Fruit fly (Drosophila melanogaster) whole organism, embryonic: ENCODE measurements around the gene Eig71Ej.

Source experiments
- CG10147 ChIP-seq: fragments of 200-800 bp; sonication (Bioruptor generic); optimal IDR thresholded peaks from 2 replicates; lab custom pipeline; 2019; ENCODE audit warnings: missing biosample characterization, mild to moderate bottlenecking, missing genetic modification characterization, moderate library complexity
- CG10979 ChIP-seq: fragments of 200-800 bp; sonication (Bioruptor generic); optimal IDR thresholded peaks from 2 replicates; lab custom pipeline; 2018; ENCODE audit warnings: missing biosample characterization, mild to moderate bottlenecking, missing genetic modification characterization, moderate library complexity
- CG11504 ChIP-seq: fragments of 200-800 bp; sonication (Bioruptor generic); optimal IDR thresholded peaks from 3 replicates; lab custom pipeline; 2019; ENCODE audit warnings: missing biosample characterization, mild to moderate bottlenecking, missing genetic modification characterization, moderate library complexity
- CG12071 ChIP-seq: fragments of 200-800 bp; sonication (Bioruptor generic); optimal IDR thresholded peaks from 3 replicates; lab custom pipeline; 2018; ENCODE audit warnings: missing biosample characterization, mild to moderate bottlenecking, missing genetic modification characterization
- CG12155 ChIP-seq: fragments of 200-800 bp; sonication (Bioruptor generic); optimal IDR thresholded peaks from 3 replicates; lab custom pipeline; 2016; ENCODE audit warnings: missing biosample characterization, missing genetic modification characterization
- CG12744 ChIP-seq: fragments of 200-800 bp; sonication (Bioruptor generic); optimal IDR thresholded peaks from 2 replicates; lab custom pipeline; 2016; ENCODE audit warnings: missing biosample characterization, missing genetic modification characterization
- CG13287 ChIP-seq: fragments of 200-800 bp; sonication (Bioruptor generic); IDR thresholded peaks from 2 replicates; pipeline ENCODE4 v1.3.6; 2022; ENCODE audit warnings: missing biosample characterization, missing genetic modification characterization; ENCODE audit not compliant: partially characterized antibody
- CG14050 ChIP-seq: fragments of 200-800 bp; sonication (Bioruptor generic); IDR thresholded peaks from 3 replicates; pipeline ENCODE4 v1.3.6; 2022; ENCODE audit warnings: missing biosample characterization, missing genetic modification characterization
- CG14860 ChIP-seq: fragments of 200-800 bp; sonication (Bioruptor generic); IDR thresholded peaks from 3 replicates; pipeline ENCODE4 v1.3.6; 2022; ENCODE audit warnings: missing biosample characterization, missing genetic modification characterization; ENCODE audit not compliant: partially characterized antibody
- CG1529 ChIP-seq: fragments of 200-800 bp; sonication (Bioruptor generic); optimal IDR thresholded peaks from 3 replicates; lab custom pipeline; 2018; ENCODE audit warnings: missing biosample characterization, missing genetic modification characterization
- CG16779 ChIP-seq: fragments of 200-800 bp; sonication (Bioruptor generic); IDR thresholded peaks from 2 replicates; pipeline ENCODE4 v1.3.6; 2022; ENCODE audit warnings: missing biosample characterization, missing genetic modification characterization
- CG17568 ChIP-seq: fragments of 200-800 bp; sonication (Bioruptor generic); optimal IDR thresholded peaks from 2 replicates; lab custom pipeline; 2018; ENCODE audit warnings: missing biosample characterization, mild to moderate bottlenecking, missing genetic modification characterization, moderate library complexity
- CG17829 ChIP-seq: fragments of 200-800 bp; optimal IDR thresholded peaks from 2 replicates; lab custom pipeline; 2019; ENCODE audit warnings: missing biosample characterization, mild to moderate bottlenecking, missing genetic modification characterization, moderate library complexity
- CG2889 ChIP-seq: fragments of 200-800 bp; sonication (Bioruptor generic); IDR thresholded peaks from 3 replicates; pipeline ENCODE4 v1.3.6; 2022; ENCODE audit warnings: missing biosample characterization, missing genetic modification characterization
- CG32772 ChIP-seq: fragments of 200-800 bp; sonication (Bioruptor generic); IDR thresholded peaks from 2 replicates; pipeline ENCODE4 v1.3.6; 2022; ENCODE audit warnings: missing biosample characterization, missing genetic modification characterization
- CG34376 ChIP-seq: fragments of 200-800 bp; sonication (Bioruptor generic); optimal IDR thresholded peaks from 2 replicates; lab custom pipeline; 2018; ENCODE audit warnings: missing biosample characterization, mild to moderate bottlenecking, missing genetic modification characterization
- CG7271 ChIP-seq: fragments of 200-800 bp; sonication (Bioruptor generic); optimal IDR thresholded peaks from 2 replicates; lab custom pipeline; 2018; ENCODE audit warnings: missing biosample characterization, mild to moderate bottlenecking, missing genetic modification characterization, moderate library complexity
- CG7745 ChIP-seq: fragments of 200-800 bp; sonication (Bioruptor generic); optimal IDR thresholded peaks from 2 replicates; lab custom pipeline; 2018; ENCODE audit warnings: missing biosample characterization, mild to moderate bottlenecking, missing genetic modification characterization, moderate library complexity
- CG7839 ChIP-seq: fragments of 200-800 bp; sonication (Bioruptor generic); optimal IDR thresholded peaks from 3 replicates; lab custom pipeline; 2018; ENCODE audit warnings: missing biosample characterization, mild to moderate bottlenecking, missing genetic modification characterization, moderate library complexity
- CG7963 ChIP-seq: fragments of 200-800 bp; sonication (Bioruptor generic); IDR thresholded peaks from 3 replicates; pipeline ENCODE4 v1.3.6; 2022; ENCODE audit warnings: missing biosample characterization, missing genetic modification characterization; ENCODE audit not compliant: partially characterized antibody
- CG8388 ChIP-seq: fragments of 200-800 bp; sonication (Bioruptor generic); optimal IDR thresholded peaks from 2 replicates; lab custom pipeline; 2019; ENCODE audit warnings: missing biosample characterization, mild to moderate bottlenecking, missing genetic modification characterization, moderate library complexity
- CG9727 ChIP-seq: fragments of 200-800 bp; sonication (Bioruptor generic); optimal IDR thresholded peaks from 3 replicates; lab custom pipeline; 2017; ENCODE audit warnings: missing biosample characterization, mild to moderate bottlenecking, missing genetic modification characterization
- Camta ChIP-seq: fragments of 200-800 bp; sonication (Bioruptor generic); optimal IDR thresholded peaks from 2 replicates; lab custom pipeline; 2016; ENCODE audit warnings: missing biosample characterization, missing genetic modification characterization
- Dad ChIP-seq: fragments of 200-800 bp; sonication (Bioruptor generic); optimal IDR thresholded peaks from 3 replicates; lab custom pipeline; 2016; ENCODE audit warnings: missing biosample characterization, missing genetic modification characterization
- Fer1 ChIP-seq: fragments of 200-800 bp; sonication (Bioruptor generic); optimal IDR thresholded peaks from 2 replicates; lab custom pipeline; 2017; ENCODE audit warnings: missing biosample characterization, mild to moderate bottlenecking, missing genetic modification characterization
- Fer2 ChIP-seq: fragments of 200-800 bp; sonication (Bioruptor generic); optimal IDR thresholded peaks from 2 replicates; lab custom pipeline; 2018; ENCODE audit warnings: missing biosample characterization, mild to moderate bottlenecking, missing genetic modification characterization, moderate library complexity
- H15 ChIP-seq: fragments of 200-800 bp; sonication (Bioruptor generic); IDR thresholded peaks from 3 replicates; pipeline ENCODE4 v1.3.6; 2022; ENCODE audit warnings: missing biosample characterization, missing genetic modification characterization
- Hand ChIP-seq: fragments of 200-800 bp; sonication (Bioruptor generic); optimal IDR thresholded peaks from 2 replicates; lab custom pipeline; 2017; ENCODE audit warnings: mild to moderate bottlenecking, missing biosample characterization, missing genetic modification reagents, missing genetic modification characterization
- Hmx ChIP-seq: fragments of 200-800 bp; sonication (Bioruptor generic); optimal IDR thresholded peaks from 2 replicates; lab custom pipeline; 2016; ENCODE audit warnings: missing biosample characterization, missing genetic modification characterization
- Hr78 ChIP-seq, 2 experiments: fragments of 200-800 bp in 1 of 2; fragments of >200 bp in 1 of 2; sonication (Bioruptor generic) in 1 of 2; optimal IDR thresholded peaks; 2 replicates each; lab custom pipeline; 2017 to 2019; ENCODE audit warnings: missing biosample characterization in 2 of 2, missing genetic modification characterization in 2 of 2, mild to moderate bottlenecking in 1 of 2, moderate library complexity in 1 of 2
- Lpt ChIP-seq: fragments of >200 bp; optimal IDR thresholded peaks from 2 replicates; lab custom pipeline; 2018; ENCODE audit warnings: missing biosample characterization, missing genetic modification characterization
- MESR4 ChIP-seq: fragments of 200-800 bp; sonication (Bioruptor generic); optimal IDR thresholded peaks from 2 replicates; lab custom pipeline; 2018; ENCODE audit warnings: missing biosample characterization, mild to moderate bottlenecking, missing genetic modification characterization, moderate library complexity
- Mad ChIP-seq: fragments of 200-800 bp; sonication (Bioruptor generic); optimal IDR thresholded peaks from 2 replicates; lab custom pipeline; 2016; ENCODE audit warnings: missing biosample characterization, missing genetic modification characterization
- Poxn ChIP-seq: fragments of 200-800 bp; sonication (Bioruptor generic); IDR thresholded peaks from 2 replicates; pipeline ENCODE4 v1.3.6; 2022; ENCODE audit warnings: missing biosample characterization, missing genetic modification characterization
- ase ChIP-seq: fragments of 200-800 bp; sonication (Bioruptor generic); IDR thresholded peaks from 3 replicates; pipeline ENCODE4 v1.3.6; 2022; ENCODE audit warnings: missing biosample characterization, missing genetic modification characterization
- en ChIP-seq: fragments of 200-800 bp; sonication (Bioruptor generic); optimal IDR thresholded peaks from 2 replicates; lab custom pipeline; 2016; ENCODE audit warnings: missing biosample characterization, missing genetic modification characterization
- ftz-f1 ChIP-seq: fragments of 200-800 bp; sonication (Bioruptor generic); optimal IDR thresholded peaks from 2 replicates; lab custom pipeline; 2016; ENCODE audit warnings: missing biosample characterization, missing genetic modification characterization
- luna ChIP-seq: fragments of 200-800 bp; sonication (Bioruptor generic); optimal IDR thresholded peaks from 2 replicates; lab custom pipeline; 2016; ENCODE audit warnings: missing biosample characterization, missing genetic modification characterization
- maf-S ChIP-seq: fragments of 200-800 bp; sonication (Bioruptor generic); optimal IDR thresholded peaks from 2 replicates; lab custom pipeline; 2016; ENCODE audit warnings: missing biosample characterization, missing genetic modification characterization
- nau ChIP-seq: fragments of 200-800 bp; sonication (Bioruptor generic); optimal IDR thresholded peaks from 3 replicates; lab custom pipeline; 2017; ENCODE audit warnings: missing biosample characterization, mild to moderate bottlenecking, missing genetic modification characterization, missing genetic modification reagents
- pfk ChIP-seq: fragments of 200-800 bp; sonication (Bioruptor generic); optimal IDR thresholded peaks from 2 replicates; lab custom pipeline; 2018; ENCODE audit warnings: missing biosample characterization, mild to moderate bottlenecking, missing genetic modification characterization, moderate library complexity
- pita ChIP-seq: fragments of 200-800 bp; sonication (Bioruptor generic); optimal IDR thresholded peaks from 2 replicates; lab custom pipeline; 2017; ENCODE audit warnings: missing biosample characterization, mild to moderate bottlenecking, missing genetic modification characterization
- pum ChIP-seq: fragments of 200-800 bp; sonication (Bioruptor generic); optimal IDR thresholded peaks from 2 replicates; lab custom pipeline; 2016; ENCODE audit warnings: missing biosample characterization, missing genetic modification characterization
- ro ChIP-seq: fragments of 200-800 bp; sonication (Bioruptor generic); IDR thresholded peaks from 2 replicates; pipeline ENCODE4 v1.3.6; 2022; ENCODE audit warnings: missing biosample characterization, missing genetic modification characterization
- schlank ChIP-seq: fragments of 200-800 bp; sonication (Bioruptor generic); optimal IDR thresholded peaks from 2 replicates; lab custom pipeline; 2018; ENCODE audit warnings: missing biosample characterization, mild to moderate bottlenecking, missing genetic modification characterization
- sim ChIP-seq: fragments of 200-800 bp; sonication (Bioruptor generic); IDR thresholded peaks from 2 replicates; pipeline ENCODE4 v1.3.6; 2022; ENCODE audit warnings: missing biosample characterization, missing genetic modification characterization
- slbo ChIP-seq: fragments of 200-800 bp; sonication (Bioruptor generic); IDR thresholded peaks from 2 replicates; pipeline ENCODE4 v1.3.6; 2022; ENCODE audit warnings: missing biosample characterization, missing genetic modification characterization
- wdn ChIP-seq: fragments of 200-800 bp; sonication (Bioruptor generic); IDR thresholded peaks from 2 replicates; pipeline ENCODE4 v1.3.6; 2022; ENCODE audit warnings: missing biosample characterization, missing genetic modification characterization
- zfh2 ChIP-seq: fragments of 200-800 bp; sonication (Bioruptor generic); optimal IDR thresholded peaks from 2 replicates; lab custom pipeline; 2016; ENCODE audit warnings: missing biosample characterization, missing genetic modification characterization

Eig71Ej gene

DNA sequence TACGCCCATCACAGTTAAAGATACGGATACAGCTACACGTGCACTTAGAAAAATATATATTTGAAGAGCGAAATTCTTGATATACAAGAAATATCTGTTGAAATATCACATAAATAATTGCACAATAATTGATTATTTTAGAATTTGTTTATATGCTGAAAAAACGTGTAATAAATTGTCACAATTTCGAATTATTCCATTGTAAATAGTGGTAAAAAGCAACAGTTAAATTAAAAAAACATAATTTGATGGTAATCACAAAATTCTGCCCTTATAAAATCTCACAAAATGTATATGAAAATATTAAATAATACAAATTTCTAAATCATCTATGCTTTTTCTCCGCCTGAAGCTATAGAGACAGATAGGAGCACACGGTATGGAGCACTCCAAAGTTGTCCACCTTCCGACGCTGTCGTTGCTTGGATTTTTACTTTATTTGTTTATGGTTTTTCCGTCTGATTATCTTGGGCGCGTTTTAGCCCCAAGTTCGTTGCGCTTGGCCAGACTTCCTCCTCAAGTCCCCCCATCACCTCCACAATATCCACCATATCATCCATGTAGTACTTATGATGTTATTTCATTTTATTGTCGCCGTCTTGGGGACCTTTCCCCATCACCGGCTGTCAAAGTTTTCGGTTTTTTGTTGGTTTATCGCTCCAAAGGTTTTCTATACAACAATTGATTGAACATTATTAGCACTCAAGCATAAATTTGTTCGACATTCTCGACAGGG is 43.6 kb upstream of the Eig71Ej start (continued):
- TF ChIP-seq H15 (GFP tag; lab: Robert Waterston, UW) (0 out of 3 replicates have a peak, but pooled peaks have one; percentile 15), Hr78 (GFP tag; optimal IDR thresholded peaks at IDR 0.05; lab: Kevin White, UChicago) (peak in 1 of 2 experiments; percentile 38), CG7271 (tag; lab: Kevin White, UChicago) (no peak), CG13287 (no peak), Camta (GFP tag; lab: Kevin White, UChicago) (no peak), CG1529 (GFP tag; lab: Kevin White, UChicago) (peak; percentile 69), sim (GFP tag; lab: Robert Waterston, UW) (0 out of 2 replicates have a peak, but pooled peaks have one; percentile 22), CG17829 (tag; lab: Kevin White, UChicago) (peak; percentile 74), CG34376 (GFP tag; lab: Kevin White, UChicago) (no peak), Fer2 (tag; lab: Kevin White, UChicago) (no peak), pita (GFP tag; lab: Kevin White, UChicago) (no peak), Fer1 (peak; percentile 14), CG8388 (GFP tag; lab: Kevin White, UChicago) (peak; percentile 57), CG7745 (tag; lab: Kevin White, UChicago) (no peak), pum (GFP tag; lab: Kevin White, UChicago) (no peak), wdn (GFP tag; lab: Robert Waterston, UW) (no peak), CG10979 (peak; percentile 85), CG7963 (GFP tag; lab: Robert Waterston, UW) (no peak), ro (GFP tag; lab: Robert Waterston, UW) (no peak), CG10147 (GFP tag; lab: Kevin White, UChicago) (peak; percentile 16), ase (GFP tag; lab: Robert Waterston, UW) (no peak), CG7839 (tag; lab: Kevin White, UChicago) (peak; percentile 78), schlank (tag; lab: Kevin White, UChicago) (no peak), zfh2 (GFP tag; lab: Kevin White, UChicago) (no peak), CG2889 (GFP tag; lab: Robert Waterston, UW) (no peak), slbo (GFP tag; lab: Robert Waterston, UW) (no peak), nau (GFP tag; lab: Kevin White, UChicago) (no peak), CG14860 (GFP tag; lab: Robert Waterston, UW) (no peak), CG17568 (no peak), Dad (GFP tag; lab: Kevin White, UChicago) (no peak), maf-S (GFP tag; lab: Kevin White, UChicago) (no peak), CG11504 (tag; lab: Kevin White, UChicago) (peak; percentile 83), Mad (GFP tag; lab: Kevin White, UChicago) (no peak), Poxn (GFP tag; lab: Robert Waterston, UW) (no peak), luna (GFP tag; lab: Kevin White, UChicago) (no peak), Hand (peak; percentile 20), MESR4 (GFP tag; lab: Kevin White, UChicago) (no peak), CG12071 (no peak), Hmx (GFP tag; lab: Kevin White, UChicago) (no peak), pfk (GFP tag; lab: Kevin White, UChicago) (no peak), CG9727 (GFP tag; lab: Kevin White, UChicago) (peak; percentile 86), CG12155 (GFP tag; lab: Kevin White, UChicago) (peak; percentile 29), ftz-f1 (GFP tag; lab: Kevin White, UChicago) (no peak), CG32772 (peak; percentile 8; the same call in 1 of the 2 replicates), Lpt (GFP tag; lab: Kevin White, UChicago) (no peak), CG16779 (GFP tag; lab: Robert Waterston, UW) (no peak), CG14050 (GFP tag; lab: Robert Waterston, UW) (no peak), en (no peak), CG12744 (GFP tag; lab: Kevin White, UChicago) (no peak)
